Fruit fly (Drosophila melanogaster) whole organism, embryonic: Measurements from ENCODE around the gene Mco4.

ENCODE experiments used
- Asciz ChIP-seq: fragments of 200-800 bp; sonication (Bioruptor generic); optimal IDR thresholded peaks from 2 replicates; lab custom pipeline; 2017; ENCODE audit warnings: missing biosample characterization, mild to moderate bottlenecking, missing genetic modification characterization, missing genetic modification reagents
- Bdp1 ChIP-seq: fragments of 200-800 bp; sonication (Bioruptor generic); optimal IDR thresholded peaks from 3 replicates; lab custom pipeline; 2016; ENCODE audit warnings: missing biosample characterization, missing genetic modification characterization
- CG1233 ChIP-seq: fragments of 200-800 bp; sonication (Bioruptor generic); optimal IDR thresholded peaks from 4 replicates; lab custom pipeline; 2018; ENCODE audit warnings: missing biosample characterization, mild to moderate bottlenecking, missing genetic modification characterization
- CG13296 ChIP-seq: fragments of 200-800 bp; sonication (Bioruptor generic); optimal IDR thresholded peaks from 3 replicates; lab custom pipeline; 2018; ENCODE audit warnings: missing biosample characterization, mild to moderate bottlenecking, missing genetic modification characterization
- CG13624 ChIP-seq: fragments of 200-800 bp; sonication (Bioruptor generic); optimal IDR thresholded peaks from 2 replicates; lab custom pipeline; 2016; ENCODE audit warnings: missing biosample characterization, missing genetic modification characterization
- CG13894 ChIP-seq: fragments of 200-800 bp; sonication (Bioruptor generic); optimal IDR thresholded peaks from 3 replicates; lab custom pipeline; 2018; ENCODE audit warnings: missing biosample characterization, mild to moderate bottlenecking, missing genetic modification characterization, moderate library complexity
- CG17912 ChIP-seq: fragments of 200-800 bp; sonication (Bioruptor generic); optimal IDR thresholded peaks from 2 replicates; lab custom pipeline; 2018; ENCODE audit warnings: missing biosample characterization, mild to moderate bottlenecking, missing genetic modification characterization
- CG30431 ChIP-seq: fragments of 200-800 bp; sonication (Bioruptor generic); optimal IDR thresholded peaks from 2 replicates; lab custom pipeline; 2017; ENCODE audit warnings: missing biosample characterization, missing genetic modification characterization
- CG31441 ChIP-seq: fragments of 200-800 bp; sonication (Bioruptor generic); IDR thresholded peaks from 2 replicates; pipeline ENCODE4 v1.3.6; 2022; ENCODE audit warnings: missing biosample characterization, missing genetic modification characterization
- CG43689 ChIP-seq: fragments of 200-800 bp; sonication (Bioruptor generic); IDR thresholded peaks from 2 replicates; pipeline ENCODE4 v1.3.6; 2022; ENCODE audit warnings: missing biosample characterization, missing genetic modification characterization
- CG4404 ChIP-seq: fragments of 200-800 bp; sonication (Bioruptor generic); IDR thresholded peaks from 2 replicates; pipeline ENCODE4 v1.3.6; 2022; ENCODE audit warnings: missing biosample characterization, missing genetic modification characterization
- CG7372 ChIP-seq: fragments of 200-800 bp; sonication (Bioruptor generic); IDR thresholded peaks from 2 replicates; pipeline ENCODE4 v1.3.6; 2022; ENCODE audit warnings: missing biosample characterization, missing genetic modification characterization
- CG7745 ChIP-seq: fragments of 200-800 bp; sonication (Bioruptor generic); optimal IDR thresholded peaks from 2 replicates; lab custom pipeline; 2018; ENCODE audit warnings: missing biosample characterization, mild to moderate bottlenecking, missing genetic modification characterization, moderate library complexity
- CG7786 ChIP-seq: fragments of 200-800 bp; sonication (Bioruptor generic); optimal IDR thresholded peaks from 2 replicates; lab custom pipeline; 2016; ENCODE audit warnings: missing biosample characterization, missing genetic modification characterization
- CoRest ChIP-seq: fragments of 200-800 bp; sonication (Bioruptor generic); optimal IDR thresholded peaks from 3 replicates; lab custom pipeline; 2018; ENCODE audit warnings: missing biosample characterization, mild to moderate bottlenecking, missing genetic modification characterization, moderate library complexity
- HLH54F ChIP-seq: fragments of 200-800 bp; sonication (Bioruptor generic); optimal IDR thresholded peaks from 3 replicates; lab custom pipeline; 2016; ENCODE audit warnings: missing biosample characterization, missing genetic modification characterization
- Hmx ChIP-seq: fragments of 200-800 bp; sonication (Bioruptor generic); optimal IDR thresholded peaks from 2 replicates; lab custom pipeline; 2016; ENCODE audit warnings: missing biosample characterization, missing genetic modification characterization
- Max ChIP-seq: fragments of 200-800 bp; sonication (Bioruptor generic); optimal IDR thresholded peaks from 2 replicates; lab custom pipeline; 2016; ENCODE audit warnings: missing biosample characterization, mild to moderate bottlenecking, missing genetic modification characterization
- Mrtf ChIP-seq: fragments of 200-800 bp; sonication (Bioruptor generic); IDR thresholded peaks from 3 replicates; pipeline ENCODE4 v1.3.6; 2022; ENCODE audit warnings: missing biosample characterization, missing genetic modification characterization
- Side ChIP-seq: fragments of 200-800 bp; sonication (Bioruptor generic); optimal IDR thresholded peaks from 2 replicates; lab custom pipeline; 2016; ENCODE audit warnings: missing biosample characterization, missing genetic modification characterization
- Sin3A ChIP-seq: fragments of >200 bp; optimal IDR thresholded peaks from 2 replicates; lab custom pipeline; 2018
- Sox102F ChIP-seq: fragments of 200-800 bp; sonication (Bioruptor generic); optimal IDR thresholded peaks from 2 replicates; lab custom pipeline; 2018; ENCODE audit warnings: missing biosample characterization, mild to moderate bottlenecking, missing genetic modification characterization, moderate library complexity
- Spps ChIP-seq: fragments of 200-800 bp; sonication (Bioruptor generic); optimal IDR thresholded peaks from 2 replicates; lab custom pipeline; 2018; ENCODE audit warnings: missing biosample characterization, mild to moderate bottlenecking, missing genetic modification characterization
- ara ChIP-seq: fragments of 200-800 bp; sonication (Bioruptor generic); IDR thresholded peaks from 2 replicates; pipeline ENCODE4 v1.3.6; 2022; ENCODE audit warnings: missing biosample characterization, missing genetic modification characterization
- az2 ChIP-seq: fragments of 200-800 bp; sonication (Bioruptor generic); optimal IDR thresholded peaks from 3 replicates; lab custom pipeline; 2016; ENCODE audit warnings: missing biosample characterization, missing genetic modification characterization
- caup ChIP-seq: fragments of 200-800 bp; sonication (Bioruptor generic); optimal IDR thresholded peaks from 3 replicates; lab custom pipeline; 2017; ENCODE audit warnings: missing biosample characterization, mild to moderate bottlenecking, missing genetic modification characterization, moderate library complexity; ENCODE audit not compliant: severe bottlenecking
- crol ChIP-seq: fragments of 200-800 bp; sonication (Bioruptor generic); IDR thresholded peaks from 2 replicates; pipeline ENCODE4 v1.3.6; 2022; ENCODE audit warnings: missing biosample characterization, missing genetic modification characterization
- gro ChIP-seq: fragments of 200-800 bp; sonication (Bioruptor generic); optimal IDR thresholded peaks from 2 replicates; lab custom pipeline; 2016; ENCODE audit warnings: missing biosample characterization, missing genetic modification characterization
- h ChIP-seq: fragments of >200 bp; optimal IDR thresholded peaks from 2 replicates; lab custom pipeline; 2017
- hb ChIP-seq: fragments of 200-800 bp; sonication (Bioruptor generic); IDR thresholded peaks from 3 replicates; pipeline ENCODE4 v1.3.6; 2022; ENCODE audit warnings: missing biosample characterization, missing genetic modification characterization; ENCODE audit not compliant: partially characterized antibody
- jumu ChIP-seq: fragments of 200-800 bp; sonication (Bioruptor generic); optimal IDR thresholded peaks from 3 replicates; lab custom pipeline; 2016; ENCODE audit warnings: missing biosample characterization, missing genetic modification characterization
- kay ChIP-seq: fragments of 200-800 bp; sonication (Bioruptor generic); optimal IDR thresholded peaks from 2 replicates; lab custom pipeline; 2016; ENCODE audit warnings: missing biosample characterization, missing genetic modification characterization
- knrl ChIP-seq: fragments of 200-800 bp; sonication (Bioruptor generic); IDR thresholded peaks from 3 replicates; pipeline ENCODE4 v1.3.6; 2022; ENCODE audit warnings: missing biosample characterization, missing genetic modification characterization; ENCODE audit not compliant: partially characterized antibody
- lab ChIP-seq: fragments of 200-800 bp; sonication (Bioruptor generic); optimal IDR thresholded peaks from 3 replicates; lab custom pipeline; 2017; ENCODE audit warnings: missing biosample characterization, missing genetic modification characterization, mild to moderate bottlenecking, moderate library complexity, missing genetic modification reagents
- lmd ChIP-seq: fragments of 200-800 bp; sonication (Bioruptor generic); IDR thresholded peaks from 2 replicates; pipeline ENCODE4 v1.3.6; 2022; ENCODE audit warnings: missing biosample characterization, missing genetic modification characterization
- lola ChIP-seq, 3 experiments: fragments of >200 bp in 2 of 3; fragments of 200-800 bp in 1 of 3; sonication (Bioruptor generic) in 1 of 3; optimal IDR thresholded peaks; 2 replicates each; lab custom pipeline; 2017 to 2019; ENCODE audit warnings: missing biosample characterization in 3 of 3, missing genetic modification characterization in 3 of 3, mild to moderate bottlenecking in 1 of 3, moderate library complexity in 1 of 3
- org-1 ChIP-seq: fragments of 200-800 bp; sonication (Bioruptor generic); optimal IDR thresholded peaks from 2 replicates; lab custom pipeline; 2017; ENCODE audit warnings: missing biosample characterization, missing genetic modification characterization
- pan ChIP-seq, 4 experiments: fragments of >200 bp in 3 of 4; fragments of 200-800 bp in 1 of 4; sonication (Bioruptor generic) in 1 of 4; optimal IDR thresholded peaks in 3 of 4; IDR thresholded peaks in 1 of 4; 2 replicates each; pipeline versions ENCODE4 v1.3.6 to Lab custom; 2017 to 2022; ENCODE audit warnings: missing biosample characterization in 2 of 4, missing genetic modification characterization in 2 of 4, mixed read lengths in 1 of 4
- pfk ChIP-seq: fragments of 200-800 bp; sonication (Bioruptor generic); optimal IDR thresholded peaks from 2 replicates; lab custom pipeline; 2018; ENCODE audit warnings: missing biosample characterization, mild to moderate bottlenecking, missing genetic modification characterization, moderate library complexity
- prd ChIP-seq, 3 experiments: fragments of >200 bp in 2 of 3; fragments of 200-800 bp in 1 of 3; sonication (Bioruptor generic) in 1 of 3; optimal IDR thresholded peaks in 2 of 3; IDR thresholded peaks in 1 of 3; 2 replicates in 2 of 3; 3 replicates in 1 of 3; pipeline versions ENCODE4 v1.3.6 to Lab custom; 2017 to 2022; ENCODE audit warnings: missing biosample characterization in 1 of 3, missing genetic modification characterization in 1 of 3
- psq ChIP-seq: fragments of 200-800 bp; sonication (Bioruptor generic); optimal IDR thresholded peaks from 2 replicates; lab custom pipeline; 2017; ENCODE audit warnings: missing biosample characterization, missing genetic modification characterization
- pzg ChIP-seq: fragments of 200-800 bp; sonication (Bioruptor generic); optimal IDR thresholded peaks from 3 replicates; lab custom pipeline; 2018; ENCODE audit warnings: missing biosample characterization, mild to moderate bottlenecking, missing genetic modification characterization, moderate library complexity
- repo ChIP-seq: fragments of 200-800 bp; sonication (Bioruptor generic); optimal IDR thresholded peaks from 2 replicates; lab custom pipeline; 2016; ENCODE audit warnings: missing biosample characterization, missing genetic modification characterization
- schlank ChIP-seq: fragments of 200-800 bp; sonication (Bioruptor generic); optimal IDR thresholded peaks from 2 replicates; lab custom pipeline; 2018; ENCODE audit warnings: missing biosample characterization, mild to moderate bottlenecking, missing genetic modification characterization
- slou ChIP-seq: fragments of 200-800 bp; sonication (Bioruptor generic); optimal IDR thresholded peaks from 3 replicates; lab custom pipeline; 2016; ENCODE audit warnings: missing biosample characterization, missing genetic modification characterization
- slp2 ChIP-seq: fragments of 200-800 bp; sonication (Bioruptor generic); optimal IDR thresholded peaks from 2 replicates; lab custom pipeline; 2016; ENCODE audit warnings: missing biosample characterization, missing genetic modification characterization
- ssp ChIP-seq: fragments of 200-800 bp; sonication (Bioruptor generic); IDR thresholded peaks from 2 replicates; pipeline ENCODE4 v1.3.6; 2022; ENCODE audit warnings: missing biosample characterization, missing genetic modification characterization
- ttk ChIP-seq: fragments of 200-800 bp; sonication (Bioruptor generic); IDR thresholded peaks from 2 replicates; pipeline ENCODE4 v2.1.2; 2022; ENCODE audit warnings: missing biosample characterization, missing genetic modification characterization
- tup ChIP-seq: fragments of 200-800 bp; sonication (Bioruptor generic); optimal IDR thresholded peaks from 2 replicates; lab custom pipeline; 2016; ENCODE audit warnings: missing biosample characterization, mild to moderate bottlenecking, missing genetic modification characterization, moderate library complexity
- usp ChIP-seq: fragments of >200 bp; optimal IDR thresholded peaks from 2 replicates; lab custom pipeline; 2017; ENCODE audit warnings: missing biosample characterization, missing genetic modification characterization
- wek ChIP-seq: fragments of 200-800 bp; sonication (Bioruptor generic); optimal IDR thresholded peaks from 3 replicates; lab custom pipeline; 2018; ENCODE audit warnings: missing biosample characterization, mild to moderate bottlenecking, missing genetic modification characterization, moderate library complexity

Mco4 gene

dm6 chrX:17820252-17820651, 35.7 kb downstream of the Mco4 start (continued):
- TF ChIP-seq Max (GFP tag; lab: Kevin White, UChicago) (no peak), Hmx (GFP tag; lab: Kevin White, UChicago) (no peak), repo (GFP tag; lab: Kevin White, UChicago) (no peak), HLH54F (GFP tag; lab: Kevin White, UChicago) (no peak), CG7786 (GFP tag; lab: Kevin White, UChicago) (no peak), CG30431 (GFP tag; lab: Kevin White, UChicago) (no peak), Spps (no peak), Sin3A (lab: Kevin White, UChicago) (no peak), crol (no peak), lab (GFP tag; lab: Kevin White, UChicago) (no peak), h (lab: Kevin White, UChicago) (no peak), ara (GFP tag; lab: Robert Waterston, UW) (no peak), caup (GFP tag; lab: Kevin White, UChicago) (no peak), lola (GFP tag; optimal IDR thresholded peaks at IDR 0.05; lab: Kevin White, UChicago) (no peak), hb (GFP tag; lab: Robert Waterston, UW) (no peak), tup (GFP tag; lab: Kevin White, UChicago) (no peak), slp2 (GFP tag; lab: Kevin White, UChicago) (no peak), CG13894 (tag; lab: Kevin White, UChicago) (no peak), prd (optimal IDR thresholded peaks at IDR 0.05; lab: Kevin White, UChicago) (no peak), prd (GFP tag; IDR thresholded peaks at IDR 0.05; lab: Robert Waterston, UW) (0 out of 3 replicates have a peak, but pooled peaks have one; percentile 26), pzg (GFP tag; lab: Kevin White, UChicago) (peak; percentile 17), CG43689 (GFP tag; lab: Robert Waterston, UW) (no peak), schlank (tag; lab: Kevin White, UChicago) (no peak), CG7745 (tag; lab: Kevin White, UChicago) (no peak), ttk (GFP tag; lab: Robert Waterston, UW) (no peak), ssp (no peak), pfk (GFP tag; lab: Kevin White, UChicago) (no peak), Sox102F (GFP tag; lab: Kevin White, UChicago) (peak; percentile 29), Side (no peak), Mrtf (GFP tag; lab: Robert Waterston, UW) (no peak), wek (GFP tag; lab: Kevin White, UChicago) (no peak), usp (no peak), CG7372 (peak; percentile 7; the same call in 1 of the 2 replicates), az2 (no peak), CG17912 (peak; percentile 21), Bdp1 (GFP tag; lab: Kevin White, UChicago) (no peak), psq (GFP tag; lab: Kevin White, UChicago) (no peak), CG1233 (GFP tag; lab: Kevin White, UChicago) (no peak), CG13296 (GFP tag; lab: Kevin White, UChicago) (no peak), CoRest (tag; lab: Kevin White, UChicago) (peak; percentile 49), jumu (GFP tag; lab: Kevin White, UChicago) (no peak), knrl (peak; percentile 66; the same call in 1 of the 3 replicates), org-1 (GFP tag; lab: Kevin White, UChicago) (no peak), pan (optimal IDR thresholded peaks at IDR 0.05; lab: Kevin White, UChicago) (no peak), pan (GFP tag; optimal IDR thresholded peaks at IDR 0.05 in 1 of 2, IDR thresholded peaks at IDR 0.05 in 1 of 2) (no peak), lmd (GFP tag; lab: Robert Waterston, UW) (no peak), gro (GFP tag; lab: Kevin White, UChicago) (no peak), CG31441 (GFP tag; lab: Robert Waterston, UW) (no peak), Asciz (GFP tag; lab: Kevin White, UChicago) (no peak), CG13624 (GFP tag; lab: Kevin White, UChicago) (no peak), slou (GFP tag; lab: Kevin White, UChicago) (no peak), CG4404 (no peak), kay (GFP tag; lab: Kevin White, UChicago) (peak; percentile 58)
